Fruit fly (Drosophila melanogaster) whole organism, embryonic: ENCODE measurements around the gene Shaw.

Experiments used
- CG10147 ChIP-seq: fragments of 200-800 bp; sonication (Bioruptor generic); optimal IDR thresholded peaks from 2 replicates; lab custom pipeline; 2019; ENCODE audit warnings: missing biosample characterization, mild to moderate bottlenecking, missing genetic modification characterization, moderate library complexity
- CG10274 ChIP-seq: fragments of 200-800 bp; sonication (Bioruptor generic); optimal IDR thresholded peaks from 3 replicates; lab custom pipeline; 2017; ENCODE audit warnings: missing biosample characterization, mild to moderate bottlenecking, missing genetic modification characterization
- CG10431 ChIP-seq: fragments of 200-800 bp; sonication (Bioruptor generic); optimal IDR thresholded peaks from 3 replicates; lab custom pipeline; 2018; ENCODE audit warnings: missing biosample characterization, mild to moderate bottlenecking, missing genetic modification characterization
- CG11085 ChIP-seq: fragments of 200-800 bp; sonication (Bioruptor generic); IDR thresholded peaks from 2 replicates; pipeline ENCODE4 v1.3.6; 2022; ENCODE audit warnings: missing biosample characterization, missing genetic modification characterization
- CG11504 ChIP-seq: fragments of 200-800 bp; sonication (Bioruptor generic); optimal IDR thresholded peaks from 3 replicates; lab custom pipeline; 2019; ENCODE audit warnings: missing biosample characterization, mild to moderate bottlenecking, missing genetic modification characterization, moderate library complexity
- CG11695 ChIP-seq: fragments of 200-800 bp; sonication (Bioruptor generic); IDR thresholded peaks from 3 replicates; pipeline ENCODE4 v1.3.6; 2022; ENCODE audit warnings: missing biosample characterization, missing genetic modification characterization
- CG12071 ChIP-seq: fragments of 200-800 bp; sonication (Bioruptor generic); optimal IDR thresholded peaks from 3 replicates; lab custom pipeline; 2018; ENCODE audit warnings: missing biosample characterization, mild to moderate bottlenecking, missing genetic modification characterization
- CG12155 ChIP-seq: fragments of 200-800 bp; sonication (Bioruptor generic); optimal IDR thresholded peaks from 3 replicates; lab custom pipeline; 2016; ENCODE audit warnings: missing biosample characterization, missing genetic modification characterization
- CG14050 ChIP-seq: fragments of 200-800 bp; sonication (Bioruptor generic); IDR thresholded peaks from 3 replicates; pipeline ENCODE4 v1.3.6; 2022; ENCODE audit warnings: missing biosample characterization, missing genetic modification characterization
- CG18599 ChIP-seq: fragments of 200-800 bp; sonication (Bioruptor generic); optimal IDR thresholded peaks from 3 replicates; lab custom pipeline; 2017; ENCODE audit warnings: missing biosample characterization, missing genetic modification characterization, mild to moderate bottlenecking, moderate library complexity, missing genetic modification reagents
- CG2120 ChIP-seq: fragments of 200-800 bp; sonication (Bioruptor generic); optimal IDR thresholded peaks from 3 replicates; lab custom pipeline; 2016; ENCODE audit warnings: missing biosample characterization, missing genetic modification characterization
- CG2889 ChIP-seq: fragments of 200-800 bp; sonication (Bioruptor generic); IDR thresholded peaks from 3 replicates; pipeline ENCODE4 v1.3.6; 2022; ENCODE audit warnings: missing biosample characterization, missing genetic modification characterization
- CG30403 ChIP-seq: fragments of 200-800 bp; sonication (Bioruptor generic); optimal IDR thresholded peaks from 3 replicates; lab custom pipeline; 2016; ENCODE audit warnings: missing biosample characterization, missing genetic modification characterization
- CG3281 ChIP-seq: fragments of 200-800 bp; sonication (Bioruptor generic); optimal IDR thresholded peaks from 3 replicates; lab custom pipeline; 2017; ENCODE audit warnings: missing biosample characterization, mild to moderate bottlenecking, missing genetic modification characterization
- CG33213 ChIP-seq: fragments of 200-800 bp; sonication (Bioruptor generic); optimal IDR thresholded peaks from 3 replicates; lab custom pipeline; 2016; ENCODE audit warnings: missing biosample characterization, missing genetic modification characterization
- CG34224 ChIP-seq: fragments of 200-800 bp; sonication (Bioruptor generic); IDR thresholded peaks from 3 replicates; pipeline ENCODE4 v1.3.6; 2022; ENCODE audit warnings: missing biosample characterization, missing genetic modification characterization; ENCODE audit not compliant: partially characterized antibody
- CG34376 ChIP-seq: fragments of 200-800 bp; sonication (Bioruptor generic); optimal IDR thresholded peaks from 2 replicates; lab custom pipeline; 2018; ENCODE audit warnings: missing biosample characterization, mild to moderate bottlenecking, missing genetic modification characterization
- CG7556 ChIP-seq: fragments of 200-800 bp; sonication (Bioruptor generic); optimal IDR thresholded peaks from 2 replicates; lab custom pipeline; 2017; ENCODE audit warnings: missing biosample characterization, mild to moderate bottlenecking, missing genetic modification characterization
- CG8388 ChIP-seq: fragments of 200-800 bp; sonication (Bioruptor generic); optimal IDR thresholded peaks from 2 replicates; lab custom pipeline; 2019; ENCODE audit warnings: missing biosample characterization, mild to moderate bottlenecking, missing genetic modification characterization, moderate library complexity
- CTCF ChIP-seq: fragments of 200-800 bp; sonication (Bioruptor generic); optimal IDR thresholded peaks from 2 replicates; lab custom pipeline; 2017; ENCODE audit warnings: missing biosample characterization, mild to moderate bottlenecking, missing genetic modification characterization, moderate library complexity
- CoRest ChIP-seq: fragments of 200-800 bp; sonication (Bioruptor generic); optimal IDR thresholded peaks from 3 replicates; lab custom pipeline; 2018; ENCODE audit warnings: missing biosample characterization, mild to moderate bottlenecking, missing genetic modification characterization, moderate library complexity
- CrebB ChIP-seq: fragments of 200-800 bp; sonication (Bioruptor generic); optimal IDR thresholded peaks from 3 replicates; lab custom pipeline; 2018; ENCODE audit warnings: missing biosample characterization, mild to moderate bottlenecking, missing genetic modification characterization
- Fer1 ChIP-seq: fragments of 200-800 bp; sonication (Bioruptor generic); optimal IDR thresholded peaks from 2 replicates; lab custom pipeline; 2017; ENCODE audit warnings: missing biosample characterization, mild to moderate bottlenecking, missing genetic modification characterization
- Hand ChIP-seq: fragments of 200-800 bp; sonication (Bioruptor generic); optimal IDR thresholded peaks from 2 replicates; lab custom pipeline; 2017; ENCODE audit warnings: mild to moderate bottlenecking, missing biosample characterization, missing genetic modification reagents, missing genetic modification characterization
- Hmr ChIP-seq: fragments of 200-800 bp; sonication (Bioruptor generic); optimal IDR thresholded peaks from 3 replicates; lab custom pipeline; 2017; ENCODE audit warnings: mild to moderate bottlenecking, missing biosample characterization, missing genetic modification reagents, missing genetic modification characterization
- Hr78 ChIP-seq, 2 experiments: fragments of 200-800 bp in 1 of 2; fragments of >200 bp in 1 of 2; sonication (Bioruptor generic) in 1 of 2; optimal IDR thresholded peaks; 2 replicates each; lab custom pipeline; 2017 to 2019; ENCODE audit warnings: missing biosample characterization in 2 of 2, missing genetic modification characterization in 2 of 2, mild to moderate bottlenecking in 1 of 2, moderate library complexity in 1 of 2
- Max ChIP-seq: fragments of 200-800 bp; sonication (Bioruptor generic); optimal IDR thresholded peaks from 2 replicates; lab custom pipeline; 2016; ENCODE audit warnings: missing biosample characterization, mild to moderate bottlenecking, missing genetic modification characterization
- Meics ChIP-seq: fragments of 200-800 bp; sonication (Bioruptor generic); optimal IDR thresholded peaks from 2 replicates; lab custom pipeline; 2017; ENCODE audit warnings: missing biosample characterization, mild to moderate bottlenecking, missing genetic modification characterization
- Sox102F ChIP-seq: fragments of 200-800 bp; sonication (Bioruptor generic); optimal IDR thresholded peaks from 2 replicates; lab custom pipeline; 2018; ENCODE audit warnings: missing biosample characterization, mild to moderate bottlenecking, missing genetic modification characterization, moderate library complexity
- Stat92E ChIP-seq, 3 experiments: fragments of >200 bp in 2 of 3; fragments of 200-800 bp in 1 of 3; sonication (Bioruptor generic) in 1 of 3; optimal IDR thresholded peaks; 2 replicates each; lab custom pipeline; 2017 to 2019; ENCODE audit warnings: missing biosample characterization in 3 of 3, missing genetic modification characterization in 3 of 3, mild to moderate bottlenecking in 1 of 3, moderate library complexity in 1 of 3
- amos ChIP-seq: fragments of 200-800 bp; sonication (Bioruptor generic); IDR thresholded peaks from 2 replicates; pipeline ENCODE4 v1.3.6; 2022; ENCODE audit warnings: missing biosample characterization, missing genetic modification characterization; ENCODE audit not compliant: partially characterized antibody
- bab2 ChIP-seq: fragments of 200-800 bp; sonication (Bioruptor generic); optimal IDR thresholded peaks from 2 replicates; lab custom pipeline; 2016; ENCODE audit warnings: missing biosample characterization, missing genetic modification characterization
- crc ChIP-seq: fragments of 200-800 bp; sonication (Bioruptor generic); optimal IDR thresholded peaks from 2 replicates; lab custom pipeline; 2016; ENCODE audit warnings: missing biosample characterization, missing genetic modification characterization
- dm ChIP-seq: fragments of 200-800 bp; sonication (Bioruptor generic); optimal IDR thresholded peaks from 3 replicates; lab custom pipeline; 2016; ENCODE audit warnings: missing biosample characterization, missing genetic modification characterization
- dmrt99B ChIP-seq: fragments of 200-800 bp; sonication (Bioruptor generic); optimal IDR thresholded peaks from 2 replicates; lab custom pipeline; 2018; ENCODE audit warnings: missing biosample characterization, mild to moderate bottlenecking, missing genetic modification characterization, moderate library complexity
- eve ChIP-seq, 2 experiments: fragments of >200 bp; optimal IDR thresholded peaks; 2 replicates each; lab custom pipeline; 2017; ENCODE audit warnings: missing biosample characterization in 2 of 2, missing genetic modification characterization in 2 of 2
- ewg ChIP-seq: fragments of 200-800 bp; sonication (Bioruptor generic); optimal IDR thresholded peaks from 3 replicates; lab custom pipeline; 2017; ENCODE audit warnings: mild to moderate bottlenecking, missing biosample characterization, missing genetic modification reagents, missing genetic modification characterization
- gt ChIP-seq: fragments of 200-800 bp; sonication (Bioruptor generic); IDR thresholded peaks from 2 replicates; pipeline ENCODE4 v1.3.6; 2022; ENCODE audit warnings: missing biosample characterization, missing genetic modification characterization
- hb ChIP-seq: fragments of 200-800 bp; sonication (Bioruptor generic); IDR thresholded peaks from 3 replicates; pipeline ENCODE4 v1.3.6; 2022; ENCODE audit warnings: missing biosample characterization, missing genetic modification characterization; ENCODE audit not compliant: partially characterized antibody
- knrl ChIP-seq: fragments of 200-800 bp; sonication (Bioruptor generic); IDR thresholded peaks from 3 replicates; pipeline ENCODE4 v1.3.6; 2022; ENCODE audit warnings: missing biosample characterization, missing genetic modification characterization; ENCODE audit not compliant: partially characterized antibody
- lilli ChIP-seq: fragments of 200-800 bp; sonication (Bioruptor generic); optimal IDR thresholded peaks from 3 replicates; lab custom pipeline; 2016; ENCODE audit warnings: missing biosample characterization, missing genetic modification characterization
- lov ChIP-seq, 2 experiments: fragments of 200-800 bp in 1 of 2; fragments of >200 bp in 1 of 2; sonication (Bioruptor generic) in 1 of 2; IDR thresholded peaks in 1 of 2; optimal IDR thresholded peaks in 1 of 2; 2 replicates in 1 of 2; 3 replicates in 1 of 2; pipeline versions ENCODE4 v1.3.6 to Lab custom; 2017 to 2022; ENCODE audit warnings: missing biosample characterization in 1 of 2, missing genetic modification characterization in 1 of 2
- p53 ChIP-seq: fragments of 200-800 bp; sonication (Bioruptor generic); optimal IDR thresholded peaks from 2 replicates; lab custom pipeline; 2016; ENCODE audit warnings: missing biosample characterization, missing genetic modification characterization
- pho ChIP-seq: fragments of 200-800 bp; sonication (Bioruptor generic); optimal IDR thresholded peaks from 2 replicates; lab custom pipeline; 2016; ENCODE audit warnings: missing biosample characterization, missing genetic modification characterization
- prd ChIP-seq, 3 experiments: fragments of >200 bp in 2 of 3; fragments of 200-800 bp in 1 of 3; sonication (Bioruptor generic) in 1 of 3; optimal IDR thresholded peaks in 2 of 3; IDR thresholded peaks in 1 of 3; 2 replicates in 2 of 3; 3 replicates in 1 of 3; pipeline versions ENCODE4 v1.3.6 to Lab custom; 2017 to 2022; ENCODE audit warnings: missing biosample characterization in 1 of 3, missing genetic modification characterization in 1 of 3
- tio ChIP-seq: fragments of 200-800 bp; sonication (Bioruptor generic); optimal IDR thresholded peaks from 2 replicates; lab custom pipeline; 2017; ENCODE audit warnings: missing biosample characterization, missing genetic modification characterization, inconsistent platforms
- twi ChIP-seq: fragments of 200-800 bp; optimal IDR thresholded peaks from 2 replicates; lab custom pipeline; 2019; ENCODE audit warnings: missing biosample characterization, mild to moderate bottlenecking, missing genetic modification characterization, moderate library complexity
- vnd ChIP-seq: fragments of 200-800 bp; sonication (Bioruptor generic); IDR thresholded peaks from 3 replicates; pipeline ENCODE4 v1.3.6; 2022; ENCODE audit warnings: missing biosample characterization, missing genetic modification characterization; ENCODE audit not compliant: partially characterized antibody
- zf30C ChIP-seq: fragments of 200-800 bp; sonication (Bioruptor generic); optimal IDR thresholded peaks from 3 replicates; lab custom pipeline; 2018; ENCODE audit warnings: missing biosample characterization, mild to moderate bottlenecking, missing genetic modification characterization

Shaw gene

dm6 chr2L:3737682-3738081, 19.7 kb downstream of the Shaw start (continued):
- no peak for TF ChIP-seq lov (optimal IDR thresholded peaks at IDR 0.05; lab: Kevin White, UChicago)
- TF ChIP-seq lov (GFP tag; IDR thresholded peaks at IDR 0.05; lab: Robert Waterston, UW): no peak
- peak; percentile 43 for TF ChIP-seq CG2120
- peak; percentile 25 for TF ChIP-seq Hand (GFP tag; lab: Kevin White, UChicago)
- TF ChIP-seq Meics: peak; percentile 19
- TF ChIP-seq CG10147: peak; percentile 24
- no peak for TF ChIP-seq twi
- peak; percentile 14 for TF ChIP-seq CoRest (tag; lab: Kevin White, UChicago)
- TF ChIP-seq tio (GFP tag; lab: Kevin White, UChicago): peak; percentile 17
- TF ChIP-seq CG30403: peak; percentile 7
- peak; percentile 47 for TF ChIP-seq CG7556 (GFP tag; lab: Kevin White, UChicago)
- no peak for TF ChIP-seq prd (optimal IDR thresholded peaks at IDR 0.05; lab: Kevin White, UChicago)
- TF ChIP-seq prd (GFP tag; IDR thresholded peaks at IDR 0.05; lab: Robert Waterston, UW): no peak
- no peak for TF ChIP-seq CG8388 (GFP tag; lab: Kevin White, UChicago)
- no peak for TF ChIP-seq CG2889 (GFP tag; lab: Robert Waterston, UW)
- TF ChIP-seq Sox102F: peak; percentile 19
- TF ChIP-seq eve (GFP tag; optimal IDR thresholded peaks at IDR 0.05; lab: Kevin White, UChicago): peak in 1 of 2 experiments; percentile 22
- TF ChIP-seq dmrt99B (tag; lab: Kevin White, UChicago): peak; percentile 30
- peak; percentile 37 for TF ChIP-seq CG3281 (GFP tag; lab: Kevin White, UChicago)
- TF ChIP-seq Hr78 (GFP tag; optimal IDR thresholded peaks at IDR 0.05; lab: Kevin White, UChicago): no peak
- no peak for TF ChIP-seq pho (GFP tag; lab: Kevin White, UChicago)
- TF ChIP-seq CG11504: peak; percentile 45

dm6 chr2L:3740443-3740842, 22.5 kb downstream of the Shaw start:
- TF ChIP-seq bab2 (GFP tag; lab: Kevin White, UChicago) (no peak), CG18599 (peak; percentile 53), hb (no peak), dm (GFP tag; lab: Kevin White, UChicago) (no peak), gt (GFP tag; lab: Robert Waterston, UW) (no peak), zf30C (peak; percentile 66), Hmr (GFP tag; lab: Kevin White, UChicago) (peak; percentile 51), CG11085 (no peak), CG10274 (GFP tag; lab: Kevin White, UChicago) (no peak), knrl (GFP tag; lab: Robert Waterston, UW) (no peak), vnd (GFP tag; lab: Robert Waterston, UW) (no peak), ewg (GFP tag; lab: Kevin White, UChicago) (no peak), CG12071 (GFP tag; lab: Kevin White, UChicago) (no peak), Stat92E (GFP tag; optimal IDR thresholded peaks at IDR 0.05; lab: Kevin White, UChicago) (no peak), CoRest (tag; lab: Kevin White, UChicago) (peak; percentile 12), amos (GFP tag; lab: Robert Waterston, UW) (no peak), CTCF (GFP tag; lab: Kevin White, UChicago) (no peak), CG11695 (GFP tag; lab: Robert Waterston, UW) (no peak), CrebB (tag; lab: Kevin White, UChicago) (no peak), CG33213 (GFP tag; lab: Kevin White, UChicago) (no peak), CG34376 (GFP tag; lab: Kevin White, UChicago) (no peak), CG3281 (GFP tag; lab: Kevin White, UChicago) (peak; percentile 31), Max (GFP tag; lab: Kevin White, UChicago) (no peak), CG10431 (GFP tag; lab: Kevin White, UChicago) (no peak), CG34224 (no peak), p53 (GFP tag; lab: Kevin White, UChicago) (no peak), Fer1 (GFP tag; lab: Kevin White, UChicago) (peak; percentile 39), lilli (peak; percentile 9), crc (GFP tag; lab: Kevin White, UChicago) (no peak), CG12155 (GFP tag; lab: Kevin White, UChicago) (no peak), CG14050 (GFP tag; lab: Robert Waterston, UW) (no peak)
